Worm (Caenorhabditis elegans) whole organism, dauer: ENCODE measurements around the gene ttr-14.

ENCODE experiments used
- unc-62 ChIP-seq: sonication (generic microtip); optimal IDR thresholded peaks from 2 replicates; lab custom pipeline; 2017; ENCODE audit warnings: missing biosample characterization, missing genetic modification reagents, missing genetic modification characterization

Gene ttr-14

DNA sequence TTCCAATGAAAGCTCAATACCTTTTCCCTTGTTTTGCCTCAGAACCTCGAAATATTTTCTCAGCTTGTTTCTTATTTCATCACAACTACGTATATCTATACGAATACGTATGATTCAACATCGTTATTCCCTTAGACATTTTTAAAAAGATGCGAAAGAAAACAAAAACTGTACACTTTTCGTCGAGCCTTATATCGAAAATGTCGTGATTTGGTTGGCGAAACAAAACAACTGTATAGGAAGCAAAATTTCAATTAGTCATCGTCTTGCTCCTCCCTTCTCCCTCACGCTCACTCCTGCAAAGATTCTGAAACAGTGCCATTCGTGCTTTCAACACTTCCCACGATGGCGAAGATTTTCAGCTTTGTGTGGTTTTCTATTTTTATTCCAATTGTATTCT, at the start of gene ttr-14:
Gene ttr-14 (plus strand): TSS at position 301 of the 400 bp plus-strand sequence.
- TF ChIP-seq unc-62 (GFP tag; lab: Kevin White, UChicago), result no peak

DNA sequence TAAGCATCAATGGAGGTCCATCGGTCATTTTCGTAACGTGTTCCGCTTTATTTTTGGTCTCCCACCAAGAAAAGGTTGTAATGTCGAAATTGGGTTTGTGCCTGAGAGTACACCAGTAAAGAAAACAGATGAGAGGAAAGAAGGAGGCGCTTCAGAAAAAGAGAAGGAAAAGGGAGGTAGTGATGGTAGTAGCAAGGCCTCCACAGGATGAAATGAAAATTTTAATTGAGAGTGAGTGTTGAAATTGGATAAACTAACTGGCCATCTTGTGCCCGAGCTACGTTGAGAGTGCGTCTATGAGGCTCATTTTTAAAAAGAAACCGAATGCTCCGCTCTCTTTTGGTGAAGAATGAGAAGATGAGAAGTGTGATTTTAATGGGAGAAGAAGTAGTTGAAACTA, 40.9 kb upstream of the ttr-14 start, which contains the start of gene R07A4.2:
Gene R07A4.2 (minus strand): TSS at position 101 of the 400 bp plus-strand sequence.
- TF ChIP-seq unc-62 (GFP tag; lab: Kevin White, UChicago), result no peak

DNA sequence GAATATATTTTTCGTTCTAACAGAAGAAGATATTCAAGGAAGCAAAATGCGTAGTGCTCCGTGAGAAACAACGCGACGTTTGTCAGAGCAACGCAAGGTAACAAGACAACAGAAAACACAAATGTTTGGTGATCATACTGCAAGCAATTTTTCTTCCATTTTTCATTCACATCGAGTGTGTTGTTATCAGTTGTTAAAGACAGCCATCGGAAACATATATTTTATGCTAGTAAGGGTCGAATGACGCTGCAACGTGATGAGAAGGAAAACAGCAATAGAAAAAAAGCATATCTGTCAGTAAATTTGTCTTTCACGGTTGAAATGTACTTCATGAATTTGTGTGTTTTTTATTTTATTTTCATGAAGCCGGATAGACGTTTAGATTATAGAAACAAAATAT, 39.2 kb upstream of the ttr-14 start:
- TF ChIP-seq unc-62 (GFP tag; lab: Kevin White, UChicago), result no peak

DNA sequence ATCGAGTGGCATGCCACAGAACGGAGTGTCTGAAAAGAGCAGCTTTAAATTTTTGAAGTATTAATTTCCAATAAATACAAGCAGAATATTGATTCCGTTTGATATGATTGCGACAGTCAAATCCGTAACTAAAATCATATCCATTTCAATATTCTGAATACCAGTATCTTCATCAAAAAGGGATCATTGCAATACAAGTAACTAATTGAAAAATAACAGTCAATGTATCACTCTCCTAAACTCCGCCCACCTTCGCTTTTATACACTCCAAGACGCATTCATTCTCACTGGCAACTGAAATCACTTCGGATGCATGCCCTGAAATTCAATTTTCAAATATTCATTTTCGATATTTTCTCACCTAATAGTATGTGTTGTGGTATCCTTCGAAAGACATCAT, 33.9 kb upstream of the ttr-14 start, which contains the start of gene R07A4.3:
Gene R07A4.3 (plus strand): TSS at position 301 of the 400 bp plus-strand sequence.
- TF ChIP-seq unc-62 (GFP tag; lab: Kevin White, UChicago), result no peak

DNA sequence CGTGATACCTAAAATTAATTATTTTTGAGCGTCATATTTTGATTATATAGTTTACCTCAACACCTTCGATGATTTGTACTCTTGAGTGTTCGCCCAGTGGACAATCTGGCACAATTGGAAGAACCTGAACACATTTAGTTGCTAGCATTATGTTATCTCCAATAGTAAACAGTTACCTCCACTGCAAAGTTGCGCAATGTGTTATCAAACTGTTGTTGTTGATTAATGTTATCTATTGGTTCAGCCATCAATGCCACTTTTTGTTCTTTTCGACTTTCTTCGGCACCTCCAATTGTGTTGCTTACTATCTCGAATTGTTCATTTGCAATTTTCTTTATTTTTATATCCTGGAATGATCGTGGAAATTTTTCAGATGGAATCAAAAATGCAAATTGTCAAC, 32.8 kb upstream of the ttr-14 start:
- TF ChIP-seq unc-62 (GFP tag; lab: Kevin White, UChicago), result no peak

DNA sequence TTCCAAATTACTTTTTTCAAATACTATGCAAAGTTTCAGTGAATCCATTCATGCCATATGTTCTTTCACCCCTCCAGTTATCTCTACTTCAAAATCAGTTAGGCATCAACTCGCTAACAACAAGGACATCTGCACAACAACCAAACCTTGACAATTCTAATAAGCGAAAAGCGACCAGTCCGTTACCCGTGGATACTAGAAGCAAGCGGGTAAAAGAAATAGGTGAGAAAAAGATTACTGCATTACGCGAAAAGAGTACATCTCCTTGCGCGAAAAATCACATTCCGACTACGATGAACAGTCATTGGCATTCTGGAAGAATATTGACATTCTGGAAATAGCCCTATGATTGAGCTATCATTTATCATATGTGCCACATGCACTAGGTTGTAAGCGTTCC, 31.1 kb upstream of the ttr-14 start:
- no peak for TF ChIP-seq unc-62 (GFP tag; lab: Kevin White, UChicago)

DNA sequence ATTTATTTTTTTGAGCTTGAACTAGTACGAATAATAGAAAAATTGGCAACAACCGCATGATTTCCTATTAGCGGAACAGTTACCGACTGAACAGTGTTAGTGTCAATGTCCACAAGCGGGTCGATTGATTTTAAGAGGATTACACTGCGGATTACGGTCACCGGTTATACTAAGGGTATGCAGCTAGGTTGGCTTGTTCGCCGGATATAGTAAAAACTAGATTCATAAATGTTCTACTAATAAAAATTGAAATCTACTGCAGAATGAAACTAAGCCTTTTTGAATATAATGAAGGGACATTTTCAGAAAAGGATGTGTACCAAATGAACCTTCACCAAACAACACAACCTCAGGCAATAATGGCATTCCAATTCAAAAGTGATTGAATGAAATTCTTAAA, 29.7 kb upstream of the ttr-14 start, which contains the start of gene R07A4.4:
Gene R07A4.4 (minus strand): TSS at position 101 of the 400 bp plus-strand sequence.
- no peak for TF ChIP-seq unc-62 (GFP tag; lab: Kevin White, UChicago)

DNA sequence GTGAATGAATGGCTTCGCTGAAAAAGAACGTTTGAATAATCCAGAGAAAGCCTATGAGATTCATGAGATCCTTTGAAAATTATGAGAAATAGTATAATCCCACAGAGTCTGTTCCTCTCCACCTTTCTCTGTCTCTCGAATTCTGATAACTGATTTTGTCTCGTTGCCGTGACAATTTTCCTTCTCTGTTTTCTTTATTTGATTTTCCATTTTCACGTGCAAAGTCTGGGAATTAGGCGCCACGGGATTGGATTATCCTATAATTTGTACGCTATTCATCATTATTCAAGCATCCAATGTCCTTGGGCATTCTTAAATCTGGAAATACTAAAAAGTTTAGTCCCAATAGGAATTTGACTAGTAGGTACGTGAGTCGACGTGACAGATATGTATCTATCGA, 28.9 kb upstream of the ttr-14 start:
- TF ChIP-seq unc-62 (GFP tag; lab: Kevin White, UChicago), result no peak

DNA sequence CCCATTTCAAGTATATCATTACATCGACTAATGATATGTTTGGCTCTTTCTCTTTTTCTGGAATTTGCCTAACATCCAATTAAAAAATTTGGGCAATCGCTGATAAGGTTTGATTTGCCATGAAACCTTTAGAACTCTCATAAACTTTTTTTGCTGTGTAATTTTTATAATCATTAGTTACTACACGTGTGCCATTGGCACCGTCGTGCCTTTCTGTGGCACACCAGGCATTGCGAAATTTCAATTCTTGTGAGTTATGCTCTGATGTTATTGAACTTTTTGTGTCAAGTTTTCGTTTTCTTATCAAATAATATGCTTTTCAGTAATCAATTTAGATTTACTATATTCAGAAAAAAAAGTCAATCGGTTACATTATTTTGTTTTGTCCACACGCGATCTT, 26.3 kb upstream of the ttr-14 start:
- no peak for TF ChIP-seq unc-62 (GFP tag; lab: Kevin White, UChicago)

DNA sequence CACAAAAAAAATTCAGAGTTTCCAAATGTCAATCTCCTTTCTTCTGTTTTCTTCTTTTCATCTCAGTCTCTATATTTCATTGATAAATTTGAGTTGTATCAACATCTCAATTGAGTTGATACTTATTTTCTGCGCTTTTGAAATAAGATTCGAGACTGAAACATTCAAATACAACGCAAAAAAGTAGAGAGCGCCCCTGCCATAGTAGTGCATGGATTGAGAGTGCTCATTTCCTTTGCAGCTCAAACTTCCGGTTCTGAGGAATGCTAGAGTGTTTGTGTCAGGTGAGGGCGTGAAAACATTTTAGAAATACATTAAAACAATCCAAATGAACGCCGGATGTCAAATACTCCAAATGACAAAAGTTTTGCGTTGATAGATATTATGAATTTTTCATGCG, 23.9 kb upstream of the ttr-14 start:
- no peak for TF ChIP-seq unc-62 (GFP tag; lab: Kevin White, UChicago)

DNA sequence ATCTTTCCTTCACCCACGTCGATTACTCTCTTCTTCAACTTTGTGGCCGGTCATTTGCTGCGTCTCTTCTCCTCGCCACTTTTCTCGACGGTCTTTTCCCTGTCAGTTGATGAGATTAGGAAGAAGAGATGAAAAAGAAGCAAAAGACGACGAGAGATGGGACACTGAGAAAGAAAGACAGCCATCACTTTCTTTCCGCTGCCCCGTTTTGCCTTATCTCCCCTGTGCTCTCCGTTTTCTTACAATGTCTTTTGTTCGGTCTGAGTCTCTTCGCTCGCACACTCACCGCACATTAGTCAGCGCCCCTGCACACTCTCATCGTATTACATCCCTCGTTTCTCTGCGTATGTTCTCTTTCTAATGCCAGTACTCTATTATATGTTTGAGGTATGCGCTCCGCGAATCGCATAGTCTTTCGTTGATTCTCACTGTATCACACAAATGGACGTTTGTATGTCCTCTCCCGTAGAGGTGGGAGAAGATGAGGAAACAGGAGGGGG, 21.1 kb upstream of the ttr-14 start:
- TF ChIP-seq unc-62 (GFP tag; lab: Kevin White, UChicago), result no peak

DNA sequence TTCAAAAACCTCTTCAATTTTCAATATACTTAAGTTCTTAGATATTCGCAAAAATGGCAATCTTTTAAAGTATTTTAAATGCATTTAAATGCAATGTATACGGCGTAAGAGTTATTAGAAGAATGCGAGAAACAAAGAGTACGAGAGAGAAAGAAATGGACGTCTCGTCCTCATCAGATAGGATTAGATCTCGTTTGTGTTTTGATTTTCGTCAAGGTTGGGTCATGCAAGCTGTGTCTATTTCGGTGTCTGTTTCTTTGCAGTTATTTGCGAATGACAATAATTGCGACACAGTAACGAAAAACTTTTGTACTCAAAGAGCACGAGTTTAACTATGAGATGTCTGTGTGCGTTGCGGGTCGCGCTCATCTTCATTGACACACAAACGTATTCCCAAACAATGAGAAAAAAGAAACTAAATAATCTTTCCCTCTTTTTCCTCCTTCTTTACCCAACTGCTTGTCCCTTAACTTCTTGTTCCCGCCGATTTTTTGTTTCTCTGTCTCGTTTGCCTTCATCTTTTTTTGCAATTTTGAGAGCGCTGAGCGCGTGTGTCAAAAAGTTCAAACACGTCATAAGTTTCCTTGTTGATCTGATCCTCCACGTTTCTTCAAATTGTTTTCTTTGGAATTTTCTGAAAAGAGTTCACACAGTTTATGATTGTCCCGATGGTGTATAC, 20.2 kb upstream of the ttr-14 start:
- TF ChIP-seq unc-62 (GFP tag; lab: Kevin White, UChicago), result no peak

DNA sequence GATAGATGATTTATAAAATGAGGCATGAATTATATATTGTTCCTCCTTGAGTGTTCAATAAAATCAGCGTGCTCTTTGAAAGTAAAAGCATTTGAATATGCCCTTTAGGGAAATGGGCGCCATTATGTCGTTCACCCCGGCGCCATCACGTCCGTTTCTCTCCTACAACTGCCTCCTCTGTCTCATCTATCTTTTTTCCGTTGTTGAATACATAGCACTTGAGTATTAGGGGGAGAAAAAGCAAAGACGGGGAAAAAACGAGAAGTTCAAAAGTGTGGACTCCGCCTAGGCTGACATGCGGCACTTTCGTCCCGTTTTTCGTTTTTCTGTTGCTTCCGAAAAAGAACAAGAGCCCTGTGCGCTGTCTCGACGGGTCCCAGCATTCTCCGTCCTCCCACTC, 19.6 kb upstream of the ttr-14 start:
- no peak for TF ChIP-seq unc-62 (GFP tag; lab: Kevin White, UChicago)

DNA sequence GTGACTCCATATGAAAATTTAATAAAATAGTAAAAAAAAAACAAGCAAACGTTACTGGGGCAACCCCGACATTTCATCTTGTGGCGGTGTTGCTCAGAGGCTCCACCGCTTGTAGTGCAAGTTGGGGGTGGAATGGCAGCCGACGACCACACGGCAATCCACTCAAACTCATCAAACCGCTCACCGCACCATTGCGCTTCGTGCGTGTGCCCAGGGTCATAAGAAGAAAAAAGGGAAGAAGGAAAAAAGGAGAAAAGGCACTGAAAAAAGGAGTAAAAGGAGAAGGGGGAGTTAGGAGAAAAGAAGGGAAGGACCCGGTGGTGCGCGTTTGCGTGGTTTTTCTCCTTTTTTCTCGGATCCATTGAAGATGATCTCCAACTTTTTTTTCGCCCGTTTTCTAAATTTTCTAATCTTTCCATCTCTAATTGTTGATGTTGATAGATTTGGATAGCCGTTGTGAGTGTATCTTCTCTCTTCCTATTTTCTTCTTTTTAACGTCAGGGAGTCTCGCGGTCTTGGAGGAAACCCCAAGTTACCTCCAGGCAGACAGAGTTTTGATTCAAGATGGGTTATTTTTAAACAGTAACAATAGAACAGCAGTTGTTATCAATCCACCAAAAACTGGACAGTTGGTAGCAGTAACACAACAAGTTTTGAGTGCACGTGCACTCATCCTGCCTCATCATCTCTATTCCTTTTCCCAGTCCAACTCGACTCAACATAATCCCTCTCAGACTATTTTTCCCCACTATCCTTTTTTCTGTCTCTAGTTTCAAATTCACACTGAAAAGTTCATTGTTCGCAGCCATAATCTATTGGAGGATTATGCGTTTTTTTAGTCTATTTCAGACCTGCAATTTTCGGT, 18.8 kb upstream of the ttr-14 start:
- TF ChIP-seq unc-62 (GFP tag; lab: Kevin White, UChicago), result no peak

DNA sequence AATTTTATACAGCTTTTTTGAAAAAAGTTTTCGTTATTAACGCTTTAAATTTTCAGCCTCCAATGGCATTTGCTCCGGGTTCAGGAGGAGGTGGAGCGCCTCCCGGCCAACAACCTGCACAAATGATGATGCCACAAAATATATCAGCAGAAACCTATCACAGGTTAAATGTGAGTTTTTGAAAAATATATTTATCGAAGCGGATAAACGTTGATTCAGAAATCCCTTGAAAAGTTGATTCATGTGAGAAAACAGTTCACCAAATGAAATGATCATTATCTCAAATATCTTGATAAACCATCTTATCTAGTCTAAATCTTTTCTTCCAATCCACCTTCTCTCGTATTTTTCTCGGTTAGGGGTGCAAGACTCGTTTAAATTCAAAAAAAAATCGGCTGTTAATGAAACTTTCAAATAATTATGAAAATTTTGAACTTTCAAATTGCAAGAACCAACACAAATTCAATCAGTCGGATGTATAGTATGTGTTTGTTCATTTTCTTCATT, 18.0 kb upstream of the ttr-14 start, which contains the start of gene sma-9:
Gene sma-9 (plus strand): TSS at position 51 of the 507 bp plus-strand sequence.
- TF ChIP-seq unc-62 (GFP tag; lab: Kevin White, UChicago), result no peak

DNA sequence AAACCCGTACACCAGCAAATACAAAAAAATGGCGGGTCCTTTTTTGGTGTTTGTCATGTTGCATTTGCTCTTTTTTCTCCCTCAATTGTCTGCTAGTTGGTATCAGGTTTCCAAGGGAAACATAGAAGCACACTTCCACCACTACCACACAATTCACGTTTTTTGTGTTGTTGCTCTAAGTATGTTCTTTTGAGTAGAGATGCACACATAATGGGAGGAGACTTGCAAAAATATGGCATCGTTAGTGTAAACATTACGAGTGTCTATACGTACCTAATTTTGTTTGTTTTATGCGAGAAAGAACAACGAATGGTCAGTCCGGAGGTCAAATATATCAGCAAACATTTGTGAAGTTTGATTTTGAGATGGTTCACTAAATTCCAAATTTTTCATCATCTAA, 17.3 kb upstream of the ttr-14 start:
- no peak for TF ChIP-seq unc-62 (GFP tag; lab: Kevin White, UChicago)
